Fruit fly (Drosophila melanogaster): ENCODE results near the gene CG11537.

Gene CG11537

DNA sequence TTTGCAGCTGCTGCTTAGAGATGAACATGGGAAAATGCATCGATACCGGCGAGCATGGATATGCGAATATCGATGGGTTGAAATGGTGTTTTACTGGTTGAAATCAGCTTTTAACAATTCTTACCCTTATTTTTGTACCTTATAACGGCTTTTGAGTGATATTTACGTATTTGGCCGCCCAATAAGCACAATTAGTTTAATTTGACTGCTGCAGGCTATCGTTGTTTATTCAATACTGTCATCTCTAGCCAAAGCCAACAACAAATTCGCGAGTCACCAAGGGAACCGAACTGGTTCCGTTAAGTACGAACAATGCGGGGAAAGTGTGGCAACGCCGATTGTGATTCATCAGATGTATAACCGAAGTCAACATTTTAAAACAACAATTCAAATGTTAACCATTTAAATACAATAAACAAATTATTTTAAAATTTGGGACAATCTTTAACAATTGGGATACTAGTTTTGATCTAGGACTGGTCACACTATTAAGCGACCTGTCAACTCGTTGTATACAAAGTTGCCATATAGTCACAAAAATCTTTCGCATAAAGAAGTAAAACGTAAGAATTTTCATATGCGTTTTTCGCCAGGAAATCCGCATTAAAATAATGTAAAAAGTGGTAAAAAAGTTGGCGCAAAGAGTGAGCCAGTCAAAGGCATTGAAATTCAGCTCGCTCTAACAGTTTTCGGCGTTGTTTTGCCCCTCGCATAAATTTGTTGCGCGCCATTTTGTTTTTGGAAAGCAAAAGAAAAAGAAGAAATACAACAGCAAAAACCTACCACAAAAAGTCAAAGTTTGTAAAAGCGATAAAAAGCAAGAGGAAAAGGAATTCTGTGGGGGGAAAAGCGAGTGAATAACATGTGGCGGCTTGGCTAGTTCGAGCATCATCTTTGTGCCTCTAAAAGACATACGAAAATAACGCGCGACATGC is 5.1 kb upstream of the CG11537 start, which contains the start of the genes Usp5 and BtbVII (continued):
- no peak for TF ChIP-seq CG11085 (GFP tag; IDR thresholded peaks at IDR 0.05)
- TF ChIP-seq CG4282 (GFP tag; optimal IDR thresholded peaks at IDR 0.05), result peak; percentile 20
- peak; percentile 68 for TF ChIP-seq CG32532 (GFP tag; IDR thresholded peaks at IDR 0.05)
- TF ChIP-seq caup (GFP tag; optimal IDR thresholded peaks at IDR 0.05; ENCODE audit: severe bottlenecking), result peak; percentile 34
- TF ChIP-seq Atf-2 (GFP tag; optimal IDR thresholded peaks at IDR 0.05), result peak; percentile 10
- no peak for TF ChIP-seq nau (GFP tag; optimal IDR thresholded peaks at IDR 0.05)
- peak; percentile 48 for TF ChIP-seq Taf1 (GFP tag; IDR thresholded peaks at IDR 0.05)
- TF ChIP-seq CG13296 (GFP tag; optimal IDR thresholded peaks at IDR 0.05), result peak; percentile 39
- peak; percentile 70 for TF ChIP-seq CG13775 (GFP tag; optimal IDR thresholded peaks at IDR 0.05)
- TF ChIP-seq CG10565 (GFP tag; optimal IDR thresholded peaks at IDR 0.05), result no peak
- TF ChIP-seq H15 (GFP tag; IDR thresholded peaks at IDR 0.05), result 0 out of 3 replicates have a peak, but pooled peaks have one; percentile 13
- TF ChIP-seq CG2875 (GFP tag; optimal IDR thresholded peaks at IDR 0.05), result no peak
- no peak for TF ChIP-seq usp (GFP tag; optimal IDR thresholded peaks at IDR 0.05)
- peak; percentile 41 for TF ChIP-seq CG7839 (tag; optimal IDR thresholded peaks at IDR 0.05)
- TF ChIP-seq CG18476 (GFP tag; optimal IDR thresholded peaks at IDR 0.05), result peak; percentile 9
- peak; percentile 46 for TF ChIP-seq ind (GFP tag; optimal IDR thresholded peaks at IDR 0.05)
- TF ChIP-seq tll (GFP tag; optimal IDR thresholded peaks at IDR 0.05), result peak in 1 of 2 experiments; percentile 61
- peak; percentile 54 for TF ChIP-seq NfI (GFP tag; optimal IDR thresholded peaks at IDR 0.05)
- peak; percentile 43 for TF ChIP-seq Max (GFP tag; optimal IDR thresholded peaks at IDR 0.05)
- peak; percentile 47 for TF ChIP-seq sob (GFP tag; IDR thresholded peaks at IDR 0.05)
- TF ChIP-seq gt (GFP tag; IDR thresholded peaks at IDR 0.05), result no peak
- no peak for TF ChIP-seq CG6254 (GFP tag; optimal IDR thresholded peaks at IDR 0.05)
- TF ChIP-seq CG8924 (tag; optimal IDR thresholded peaks at IDR 0.05), result peak; percentile 77
- no peak for TF ChIP-seq HHEX (GFP tag; optimal IDR thresholded peaks at IDR 0.05)
- no peak for TF ChIP-seq CTCF (GFP tag; optimal IDR thresholded peaks at IDR 0.05)
- no peak for TF ChIP-seq CG6175 (GFP tag; IDR thresholded peaks at IDR 0.05)
- TF ChIP-seq z (GFP tag; IDR thresholded peaks at IDR 0.05), result no peak
- TF ChIP-seq ttk (GFP tag; IDR thresholded peaks at IDR 0.05), result no peak
- TF ChIP-seq CG6654 (GFP tag; optimal IDR thresholded peaks at IDR 0.05), result no peak
- TF ChIP-seq Ravus (GFP tag; IDR thresholded peaks at IDR 0.05), result no peak
- TF ChIP-seq HLH4C (GFP tag; IDR thresholded peaks at IDR 0.05; ENCODE audit: partially characterized antibody), result peak; percentile 93
- peak; percentile 44 for TF ChIP-seq CG12219 (GFP tag; optimal IDR thresholded peaks at IDR 0.05)
- TF ChIP-seq Hand (GFP tag; optimal IDR thresholded peaks at IDR 0.05), result no peak
- TF ChIP-seq Abd-B (GFP tag; optimal IDR thresholded peaks at IDR 0.05), result no peak
- peak; percentile 96 for TF ChIP-seq CG2129 (GFP tag; IDR thresholded peaks at IDR 0.05; ENCODE audit: partially characterized antibody)
- peak; percentile 37; the same call in 1 of the 2 replicates for TF ChIP-seq Dref (GFP tag; IDR thresholded peaks at IDR 0.05)
- no peak for TF ChIP-seq salm (tag; optimal IDR thresholded peaks at IDR 0.05)
- peak; percentile 86; the same call in 1 of the 3 replicates for TF ChIP-seq CG34422 (GFP tag; IDR thresholded peaks at IDR 0.05)
- TF ChIP-seq lola (GFP tag; optimal IDR thresholded peaks at IDR 0.05), result peak in 1 of 3 experiments; percentile 55
- peak; percentile 86 for TF ChIP-seq tna (GFP tag; IDR thresholded peaks at IDR 0.05; ENCODE audit: partially characterized antibody)
- no peak for TF ChIP-seq CG7271 (tag; optimal IDR thresholded peaks at IDR 0.05)
- peak; percentile 98 for TF ChIP-seq phol (tag; optimal IDR thresholded peaks at IDR 0.05)
- TF ChIP-seq CG15601 (tag; optimal IDR thresholded peaks at IDR 0.05), result peak; percentile 54
- no peak for TF ChIP-seq pfk (GFP tag; optimal IDR thresholded peaks at IDR 0.05)
- peak; percentile 18 for TF ChIP-seq twi (tag; optimal IDR thresholded peaks at IDR 0.05)
- TF ChIP-seq CG8089 (GFP tag; optimal IDR thresholded peaks at IDR 0.05), result peak; percentile 1
- peak; percentile 76 for TF ChIP-seq Rfx (GFP tag; IDR thresholded peaks at IDR 0.05)
- TF ChIP-seq Lhr (GFP tag; optimal IDR thresholded peaks at IDR 0.05), result peak; percentile 72

All from whole organism, embryonic.